Worm (Caenorhabditis elegans) whole organism, L2 larva: ENCODE measurements around the gene phyh-1.

Experiments used
- R02D3.7 ChIP-seq: fragments of 150-350 bp; optimal IDR thresholded peaks from 2 replicates; lab custom pipeline; 2014; ENCODE audit warnings: missing biosample characterization, missing genetic modification characterization
- ZK546.5 ChIP-seq: sonication (generic microtip); optimal IDR thresholded peaks from 2 replicates; lab custom pipeline; 2017; ENCODE audit warnings: missing biosample characterization, missing genetic modification characterization
- aly-2 ChIP-seq: fragments of 150-350 bp; optimal IDR thresholded peaks from 2 replicates; lab custom pipeline; 2014; ENCODE audit warnings: missing biosample characterization, missing genetic modification characterization
- ama-1 ChIP-seq: fragments of 150-350 bp; optimal IDR thresholded peaks from 2 replicates; lab custom pipeline; 2018; ENCODE audit warnings: inconsistent platforms
- lsy-2 ChIP-seq, 2 experiments: fragments of 150-350 bp in 1 of 2; sonication (generic microtip) in 1 of 2; optimal IDR thresholded peaks; 2 replicates each; lab custom pipeline; 2014 to 2017; ENCODE audit warnings: missing biosample characterization in 2 of 2, missing genetic modification characterization in 2 of 2
- mdl-1 ChIP-seq, 2 experiments: fragments of 150-350 bp in 1 of 2; sonication (generic microtip) in 1 of 2; optimal IDR thresholded peaks; 2 replicates each; lab custom pipeline; 2017; ENCODE audit warnings: missing biosample characterization in 2 of 2, missing genetic modification characterization in 2 of 2
- nhr-10 ChIP-seq: sonication (generic microtip); optimal IDR thresholded peaks from 2 replicates; lab custom pipeline; 2017; ENCODE audit warnings: missing biosample characterization, missing genetic modification characterization
- peb-1 ChIP-seq: fragments of 150-350 bp; optimal IDR thresholded peaks from 2 replicates; lab custom pipeline; 2014; ENCODE audit warnings: missing biosample characterization, missing genetic modification characterization
- snpc-4 ChIP-seq: fragments of 150-350 bp; optimal IDR thresholded peaks from 2 replicates; lab custom pipeline; 2014; ENCODE audit warnings: missing biosample characterization, missing genetic modification characterization
- unc-55 ChIP-seq: fragments of 150-350 bp; sonication (generic microtip); optimal IDR thresholded peaks from 3 replicates; lab custom pipeline; 2014; ENCODE audit warnings: missing biosample characterization, missing genetic modification reagents, missing genetic modification characterization

ce11 chrIV:17287908-17288675 is 28.9 kb upstream of the phyh-1 start, which contains the start of gene zipt-7.1:
- TF ChIP-seq unc-55 (GFP tag; lab: Kevin White, UChicago) = no peak
- TF ChIP-seq R02D3.7 (tag; lab: Kevin White, UChicago) = no peak
- no peak for TF ChIP-seq lsy-2 (tag; optimal IDR thresholded peaks at IDR 0.05; lab: Kevin White, UChicago)
- TF ChIP-seq peb-1 = no peak
- TF ChIP-seq aly-2 (tag; lab: Kevin White, UChicago) = no peak
- TF ChIP-seq snpc-4 (tag; lab: Kevin White, UChicago) = no peak
- TF ChIP-seq mdl-1 (tag; optimal IDR thresholded peaks at IDR 0.05; lab: Kevin White, UChicago) = no peak
- TF ChIP-seq ama-1 (lab: Kevin White, UChicago) = no peak
- no peak for TF ChIP-seq ZK546.5
- TF ChIP-seq nhr-10 (tag; lab: Kevin White, UChicago) = no peak
